Worm (Caenorhabditis elegans): ENCODE measurements around the gene vps-11.

DNA sequence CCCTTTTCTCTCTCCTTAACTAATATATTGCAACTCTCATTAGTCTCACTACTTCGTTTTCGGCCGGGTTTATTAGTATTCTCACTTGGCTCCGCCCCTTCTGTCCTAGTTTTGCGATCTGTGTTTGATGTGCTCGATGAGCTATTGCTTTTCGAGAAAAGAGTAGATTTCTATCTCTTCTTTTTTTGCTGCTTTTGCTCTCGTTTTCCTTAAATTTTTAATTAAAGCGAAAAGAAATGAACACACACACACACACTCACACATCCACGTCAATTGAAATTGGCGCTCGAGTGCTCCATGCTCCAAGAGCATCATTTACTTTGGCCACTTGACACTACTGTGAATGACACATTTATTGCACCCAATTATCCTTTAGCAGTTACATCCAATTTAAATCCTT is 11.1 kb upstream of the vps-11 start:
- TF ChIP-seq flt-1 (GFP tag; IDR thresholded peaks at IDR 0.05) (no peak), ets-7 (tag; optimal IDR thresholded peaks at IDR 0.05) (no peak), ama-1 (optimal IDR thresholded peaks at IDR 0.05) (no peak)

Measured in whole organism, early embryonic.